Fruit fly (Drosophila melanogaster): ENCODE data around the gene Arf4.

DNA sequence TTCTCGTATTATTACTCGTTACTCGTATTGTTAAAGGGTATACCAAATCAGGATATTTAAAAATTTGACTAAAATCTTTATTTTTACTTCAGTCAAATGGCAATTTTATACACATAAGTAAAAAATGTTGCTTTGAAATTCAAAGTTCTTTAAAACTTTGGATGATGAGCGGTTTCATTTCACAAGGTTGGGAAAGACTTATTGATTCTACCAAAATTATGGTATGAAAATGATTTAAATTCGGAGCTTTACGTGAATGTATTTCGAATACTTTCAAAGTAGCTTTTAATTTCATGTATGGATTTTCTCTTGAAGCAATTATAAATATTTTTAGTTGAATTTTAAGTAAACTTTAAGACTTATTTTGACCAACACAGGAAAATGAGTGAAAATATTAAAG lies 23.2 kb downstream of the Arf4 start, which contains the start of gene Kif3C:
- no peak for TF ChIP-seq usp (GFP tag; optimal IDR thresholded peaks at IDR 0.05)
- no peak for TF ChIP-seq psq (optimal IDR thresholded peaks at IDR 0.05)
- no peak for TF ChIP-seq CG8478 (optimal IDR thresholded peaks at IDR 0.05)
- no peak for TF ChIP-seq EcR (GFP tag; optimal IDR thresholded peaks at IDR 0.05)
- TF ChIP-seq pan (optimal IDR thresholded peaks at IDR 0.05), result no peak

Measured in whole organism.